Worm (Caenorhabditis elegans): ENCODE data around the gene gasr-8.

Gene gasr-8

DNA sequence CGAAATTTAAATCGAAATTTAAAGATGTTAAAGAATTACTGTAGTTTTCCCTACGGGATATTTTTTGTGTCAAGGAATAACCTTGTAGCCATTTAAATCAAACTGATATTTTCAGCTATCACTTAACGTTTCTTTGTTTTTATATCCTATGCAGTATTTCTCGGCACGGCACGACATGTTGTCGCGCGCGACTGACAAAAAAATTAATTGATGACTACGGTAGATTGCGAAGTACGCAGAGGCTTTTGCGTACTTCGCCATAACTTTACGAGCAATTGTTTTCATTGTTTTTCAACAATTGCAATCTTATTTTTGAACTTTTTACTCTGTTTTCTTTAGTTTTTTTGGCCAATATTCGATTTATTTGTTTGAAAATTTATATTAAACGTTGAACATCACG is 9.1 kb downstream of the gasr-8 start:
- TF ChIP-seq elt-3 (tag; optimal IDR thresholded peaks at IDR 0.05): no peak

DNA sequence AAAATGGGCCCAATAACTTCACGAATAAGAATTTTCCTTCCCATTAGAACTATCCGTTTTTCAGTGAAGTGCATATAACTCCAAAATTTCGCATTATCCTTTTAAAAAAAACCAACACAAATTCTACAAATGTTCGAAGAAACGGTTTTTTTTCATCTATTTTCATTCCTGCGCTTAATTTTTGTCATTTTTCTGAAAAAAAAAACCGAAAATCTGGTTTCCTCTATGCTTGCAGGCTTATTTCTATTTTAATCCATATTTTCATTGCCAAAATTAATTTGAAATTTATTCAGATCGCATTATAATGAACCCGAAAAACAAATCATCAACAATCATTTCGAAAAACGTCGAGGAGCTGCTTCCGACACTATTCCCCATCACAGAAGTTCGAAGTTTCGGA is 9.8 kb downstream of the gasr-8 start, which contains the start of gene set-5:
Gene set-5, plus strand, starts transcription at position 301 of the 400 bp plus-strand sequence.
- no peak for TF ChIP-seq blmp-1 (tag; optimal IDR thresholded peaks at IDR 0.05; ENCODE audit: insufficient read depth)
- TF ChIP-seq alr-1 (tag; optimal IDR thresholded peaks at IDR 0.05): no peak
- TF ChIP-seq dmd-4 (tag; optimal IDR thresholded peaks at IDR 0.05): no peak
- TF ChIP-seq nhr-23 (tag; optimal IDR thresholded peaks at IDR 0.05): no peak
- TF ChIP-seq nhr-10 (tag; optimal IDR thresholded peaks at IDR 0.05): no peak
- no peak for TF ChIP-seq elt-3 (tag; optimal IDR thresholded peaks at IDR 0.05)
- no peak for TF ChIP-seq nhr-6 (tag; optimal IDR thresholded peaks at IDR 0.05)
- no peak for TF ChIP-seq skn-1 (tag; optimal IDR thresholded peaks at IDR 0.05)
- no peak for TF ChIP-seq nhr-11 (tag; optimal IDR thresholded peaks at IDR 0.05)
- no peak for TF ChIP-seq peb-1 (tag; optimal IDR thresholded peaks at IDR 0.05)
- no peak for TF ChIP-seq lin-13 (GFP tag; optimal IDR thresholded peaks at IDR 0.05)
- TF ChIP-seq mdl-1 (tag; optimal IDR thresholded peaks at IDR 0.05): no peak

DNA sequence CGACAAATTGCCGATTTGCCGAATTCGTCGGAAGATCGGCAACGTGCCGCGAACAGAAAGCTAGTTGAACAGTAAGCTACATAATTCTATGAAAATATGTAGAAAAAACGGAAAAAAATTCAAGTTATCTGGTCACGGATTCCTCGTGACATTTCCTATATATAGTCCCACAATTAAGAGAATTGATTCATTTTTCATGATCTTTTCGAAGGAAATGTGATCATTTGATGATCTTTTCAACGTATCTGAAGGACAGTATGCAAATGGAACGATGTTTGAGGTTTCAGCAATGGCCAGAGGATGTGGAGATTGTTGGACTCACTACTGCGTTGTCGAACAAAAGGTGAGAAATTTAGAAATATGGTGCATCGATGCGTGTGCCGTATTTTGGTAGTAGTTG is 19.0 kb downstream of the gasr-8 start, which contains the start of gene R08A2.9:
Gene R08A2.9, plus strand, starts transcription at position 301 of the 400 bp plus-strand sequence.
- TF ChIP-seq lin-13 (GFP tag; optimal IDR thresholded peaks at IDR 0.05) (no peak), sma-3 (GFP tag; optimal IDR thresholded peaks at IDR 0.05) (no peak), fos-1 (tag; optimal IDR thresholded peaks at IDR 0.05) (no peak), ztf-4 (tag; optimal IDR thresholded peaks at IDR 0.05) (no peak), elt-3 (tag; optimal IDR thresholded peaks at IDR 0.05) (no peak)

DNA sequence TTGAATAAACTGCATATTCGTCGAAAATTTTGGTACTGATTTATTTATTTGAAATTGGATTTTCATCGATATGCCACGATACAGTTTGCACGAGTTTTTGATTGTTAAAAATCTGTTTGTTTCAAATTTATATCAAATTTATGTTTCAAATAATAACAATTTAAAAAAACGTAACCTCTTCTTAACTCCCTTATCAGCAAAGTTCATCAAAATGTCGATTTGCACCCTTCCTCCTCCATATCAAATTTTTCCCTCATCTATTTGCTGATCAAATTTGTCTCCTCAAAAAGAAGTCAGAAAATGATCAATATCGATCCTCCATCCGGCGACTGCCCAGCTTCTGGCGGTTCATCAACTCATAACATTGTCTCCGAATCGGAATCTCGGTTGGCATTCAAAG is 22.2 kb downstream of the gasr-8 start, which contains the start of gene ssp-33:
Gene ssp-33, plus strand, starts transcription at position 301 of the 400 bp plus-strand sequence.
- TF ChIP-seq unc-55 (GFP tag; optimal IDR thresholded peaks at IDR 0.05) (no peak), lin-11 (tag; optimal IDR thresholded peaks at IDR 0.05) (no peak), C34F6.9 (tag; optimal IDR thresholded peaks at IDR 0.05) (no peak), crh-2 (tag; optimal IDR thresholded peaks at IDR 0.05) (no peak), blmp-1 (tag; optimal IDR thresholded peaks at IDR 0.05; ENCODE audit: insufficient read depth) (no peak), nhr-237 (tag; optimal IDR thresholded peaks at IDR 0.05) (no peak), ztf-11 (tag; optimal IDR thresholded peaks at IDR 0.05) (no peak), lin-13 (GFP tag; optimal IDR thresholded peaks at IDR 0.05) (no peak), R02D3.7 (tag; optimal IDR thresholded peaks at IDR 0.05) (no peak), aly-2 (tag; optimal IDR thresholded peaks at IDR 0.05) (no peak), nhr-21 (tag; optimal IDR thresholded peaks at IDR 0.05) (no peak), nhr-10 (tag; optimal IDR thresholded peaks at IDR 0.05) (no peak), elt-1 (tag; optimal IDR thresholded peaks at IDR 0.05) (no peak), lin-39 (tag; optimal IDR thresholded peaks at IDR 0.05) (no peak)

DNA sequence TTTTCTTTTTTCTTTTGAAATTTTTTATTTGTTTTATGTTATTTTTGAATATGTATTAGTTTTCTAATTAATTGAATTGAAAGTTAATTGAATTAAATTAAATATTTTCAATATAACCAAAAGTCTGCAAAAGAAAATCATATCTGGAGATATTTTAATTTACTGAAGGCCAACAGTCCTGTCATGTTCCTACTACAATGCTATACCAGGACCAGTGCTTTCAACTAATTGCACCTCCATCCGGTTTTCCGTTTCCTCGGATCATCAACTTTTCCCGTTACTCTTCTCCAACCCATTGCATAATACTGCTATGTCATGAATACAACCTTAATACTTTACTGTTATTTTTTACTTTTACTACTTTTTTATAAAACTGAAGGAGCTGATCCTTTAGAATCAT is 23.4 kb downstream of the gasr-8 start, which contains the start of gene R08A2.5:
Gene R08A2.5, plus strand, starts transcription at position 301 of the 400 bp plus-strand sequence.
- TF ChIP-seq ZK546.5 (tag; optimal IDR thresholded peaks at IDR 0.05) (no peak), lsy-2 (tag; optimal IDR thresholded peaks at IDR 0.05) (no peak), sma-3 (GFP tag; optimal IDR thresholded peaks at IDR 0.05) (no peak), C34F6.9 (tag; optimal IDR thresholded peaks at IDR 0.05) (no peak), R02D3.7 (tag; optimal IDR thresholded peaks at IDR 0.05) (no peak), nhr-25 (tag; optimal IDR thresholded peaks at IDR 0.05) (no peak), ztf-1 (GFP tag; conservative IDR thresholded peaks at IDR 0.05) (no peak), Y55F3AM.14 (GFP tag; optimal IDR thresholded peaks at IDR 0.05) (no peak), sma-9 (GFP tag; optimal IDR thresholded peaks at IDR 0.05) (no peak), sma-9 (tag; optimal IDR thresholded peaks at IDR 0.05) (no peak), ztf-4 (tag; optimal IDR thresholded peaks at IDR 0.05) (no peak), nhr-11 (tag; optimal IDR thresholded peaks at IDR 0.05) (no peak)

DNA sequence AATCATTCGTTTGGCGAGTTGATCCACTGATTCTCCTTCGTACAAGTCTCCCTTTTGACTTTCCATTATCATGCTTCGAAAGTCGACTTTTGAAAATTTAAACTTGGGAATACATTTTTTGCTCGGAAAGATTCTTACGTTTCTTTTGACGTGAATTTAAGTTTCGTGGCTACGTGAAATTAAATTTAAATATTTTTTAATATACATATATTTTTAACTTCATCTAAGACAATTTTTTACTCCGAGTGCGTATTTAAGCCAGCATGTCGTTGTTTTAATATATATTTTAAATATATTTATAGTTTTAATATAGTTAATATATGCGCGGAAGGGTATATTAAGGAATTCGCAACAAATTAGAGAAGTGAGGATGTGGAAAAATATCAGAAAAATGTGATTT is 26.7 kb downstream of the gasr-8 start, which contains the start of gene R08A2.2:
Gene R08A2.2, minus strand, starts transcription at position 101 of the 400 bp plus-strand sequence.
- TF ChIP-seq ztf-4 (tag; optimal IDR thresholded peaks at IDR 0.05) (no peak), unc-55 (GFP tag; optimal IDR thresholded peaks at IDR 0.05) (no peak), nhr-12 (tag; optimal IDR thresholded peaks at IDR 0.05) (no peak), elt-1 (tag; optimal IDR thresholded peaks at IDR 0.05) (no peak)

Measured in whole organism, L2 larva.